Fruit fly (Drosophila melanogaster): ENCODE measurements around the gene futsch.
A peak's percentile ranks its signal among the peaks of the same experiment; 100 is the strongest.

futsch gene

DNA sequence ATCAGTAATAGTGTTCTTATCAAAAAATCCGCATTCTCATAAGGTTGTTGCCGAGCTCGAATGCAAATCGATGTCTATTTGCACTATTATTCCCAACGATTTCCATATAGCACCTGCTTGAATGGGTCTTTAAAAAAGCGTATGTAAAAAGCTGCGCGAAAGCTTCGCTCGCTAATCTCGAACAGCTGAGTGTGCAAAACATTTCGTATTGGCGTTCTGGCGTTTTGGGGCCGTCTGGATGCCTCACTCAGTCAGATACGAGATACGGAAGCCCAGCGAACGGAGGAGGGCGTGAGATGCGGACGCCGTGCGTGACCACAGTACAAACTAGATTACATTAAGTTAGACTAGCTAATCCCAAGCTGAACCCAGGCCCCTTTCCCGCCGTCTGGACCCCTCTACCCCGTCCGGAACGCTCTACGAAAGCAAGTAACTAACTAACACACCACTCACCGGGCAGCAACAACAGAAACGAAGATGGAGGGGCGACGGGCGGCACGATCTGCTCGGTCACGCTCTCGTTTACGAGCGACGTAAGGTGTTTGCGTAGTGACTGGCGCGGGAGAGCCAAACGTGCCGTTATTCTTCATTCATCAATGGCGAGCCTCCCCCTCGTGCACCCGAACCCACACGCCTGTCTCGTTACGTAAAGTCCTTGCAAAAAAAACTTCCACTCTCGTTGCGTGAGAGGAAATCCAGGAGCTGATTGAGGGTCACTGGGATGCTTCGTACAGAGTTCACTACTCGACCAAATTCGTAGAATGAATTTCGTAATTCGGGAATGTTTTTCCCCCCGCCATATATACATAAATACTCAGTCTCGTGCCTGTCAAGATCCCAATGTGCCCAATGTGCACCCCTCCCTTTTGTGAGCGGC, 57.9 kb downstream of the futsch start (continued):
- TF ChIP-seq CG1647 (GFP tag; optimal IDR thresholded peaks at IDR 0.05) (no peak), CTCF (GFP tag; optimal IDR thresholded peaks at IDR 0.05) (no peak), CG6791 (GFP tag; IDR thresholded peaks at IDR 0.05; ENCODE audit: partially characterized antibody) (0 out of 3 replicates have a peak, but pooled peaks have one; percentile 9), Fer1 (GFP tag; optimal IDR thresholded peaks at IDR 0.05) (peak; percentile 33), Meics (GFP tag; optimal IDR thresholded peaks at IDR 0.05) (peak; percentile 29), Bgb (GFP tag; IDR thresholded peaks at IDR 0.05; ENCODE audit: partially characterized antibody) (peak; percentile 40; the same call in 1 of the 2 replicates), sr (GFP tag; IDR thresholded peaks at IDR 0.05) (no peak), Trl (optimal IDR thresholded peaks at IDR 0.05) (peak in 1 of 2 experiments; percentile 22), Trl (GFP tag; optimal IDR thresholded peaks at IDR 0.05) (no peak), CG2889 (GFP tag; IDR thresholded peaks at IDR 0.05) (no peak), Rx (GFP tag; IDR thresholded peaks at IDR 0.05) (no peak), Atf3 (GFP tag; optimal IDR thresholded peaks at IDR 0.05) (no peak), gfzf (GFP tag; optimal IDR thresholded peaks at IDR 0.05) (no peak), dysf (GFP tag; IDR thresholded peaks at IDR 0.05) (no peak), CG2712 (tag; optimal IDR thresholded peaks at IDR 0.05) (no peak), gsb (GFP tag; IDR thresholded peaks at IDR 0.05) (no peak), tin (GFP tag; optimal IDR thresholded peaks at IDR 0.05) (no peak), stwl (tag; optimal IDR thresholded peaks at IDR 0.05) (no peak), HmgZ (tag; optimal IDR thresholded peaks at IDR 0.05) (peak; percentile 30), Dref (GFP tag; IDR thresholded peaks at IDR 0.05) (no peak), lola (GFP tag; optimal IDR thresholded peaks at IDR 0.05) (no peak), CG9215 (GFP tag; IDR thresholded peaks at IDR 0.05) (no peak), CG17385 (GFP tag; optimal IDR thresholded peaks at IDR 0.05) (no peak), BtbVII (GFP tag; optimal IDR thresholded peaks at IDR 0.05) (no peak), Lim3 (GFP tag; IDR thresholded peaks at IDR 0.05) (no peak), fu2 (GFP tag; optimal IDR thresholded peaks at IDR 0.05) (no peak), disco-r (GFP tag; optimal IDR thresholded peaks at IDR 0.05) (no peak), CG13287 (GFP tag; IDR thresholded peaks at IDR 0.05; ENCODE audit: partially characterized antibody) (peak; percentile 21), CG11504 (tag; optimal IDR thresholded peaks at IDR 0.05) (no peak), odd (GFP tag; optimal IDR thresholded peaks at IDR 0.05) (no peak), trh (GFP tag; optimal IDR thresholded peaks at IDR 0.05) (no peak), kay (GFP tag; optimal IDR thresholded peaks at IDR 0.05) (no peak), Sox102F (GFP tag; optimal IDR thresholded peaks at IDR 0.05) (no peak), maf-S (GFP tag; optimal IDR thresholded peaks at IDR 0.05) (no peak), HHEX (GFP tag; optimal IDR thresholded peaks at IDR 0.05) (no peak), Ravus (GFP tag; IDR thresholded peaks at IDR 0.05) (no peak), zf30C (GFP tag; optimal IDR thresholded peaks at IDR 0.05) (no peak), CG31388 (GFP tag; optimal IDR thresholded peaks at IDR 0.05) (no peak), Blimp-1 (GFP tag; optimal IDR thresholded peaks at IDR 0.05) (no peak), klu (GFP tag; IDR thresholded peaks at IDR 0.05) (no peak), nom (GFP tag; optimal IDR thresholded peaks at IDR 0.05) (no peak), Atf6 (GFP tag; IDR thresholded peaks at IDR 0.05) (peak; percentile 20; the same call in 1 of the 2 replicates), CG10654 (GFP tag; optimal IDR thresholded peaks at IDR 0.05) (no peak), Abd-B (GFP tag; optimal IDR thresholded peaks at IDR 0.05) (no peak), Bdp1 (GFP tag; optimal IDR thresholded peaks at IDR 0.05) (no peak), dimm (GFP tag; IDR thresholded peaks at IDR 0.05) (no peak), MBD-R2 (GFP tag; IDR thresholded peaks at IDR 0.05) (peak; percentile 49; the same call in 1 of the 2 replicates), CG13624 (GFP tag; optimal IDR thresholded peaks at IDR 0.05) (no peak), CG30403 (GFP tag; optimal IDR thresholded peaks at IDR 0.05) (no peak), corto (GFP tag; optimal IDR thresholded peaks at IDR 0.05) (no peak)

Measured in whole organism, embryonic.